Fruit fly (Drosophila melanogaster) whole organism, embryonic: Measurements from ENCODE around the gene AspRS-m.
A peak's percentile ranks its signal among the peaks of the same experiment; 100 is the strongest.

Experiments
- Bdp1 ChIP-seq: fragments of 200-800 bp; sonication (Bioruptor generic); optimal IDR thresholded peaks from 3 replicates; lab custom pipeline; 2016; ENCODE audit warnings: missing biosample characterization, missing genetic modification characterization
- CG10147 ChIP-seq: fragments of 200-800 bp; sonication (Bioruptor generic); optimal IDR thresholded peaks from 2 replicates; lab custom pipeline; 2019; ENCODE audit warnings: missing biosample characterization, mild to moderate bottlenecking, missing genetic modification characterization, moderate library complexity
- CG1024 ChIP-seq: fragments of 200-800 bp; sonication (Bioruptor generic); IDR thresholded peaks from 2 replicates; pipeline ENCODE4 v1.3.6; 2022; ENCODE audit warnings: missing biosample characterization, missing genetic modification characterization
- CG11723 ChIP-seq: fragments of 200-800 bp; sonication (Bioruptor generic); optimal IDR thresholded peaks from 2 replicates; lab custom pipeline; 2017; ENCODE audit warnings: missing biosample characterization, mild to moderate bottlenecking, missing genetic modification characterization
- CG12744 ChIP-seq: fragments of 200-800 bp; sonication (Bioruptor generic); optimal IDR thresholded peaks from 2 replicates; lab custom pipeline; 2016; ENCODE audit warnings: missing biosample characterization, missing genetic modification characterization
- CG14667 ChIP-seq: fragments of 200-800 bp; sonication (Bioruptor generic); IDR thresholded peaks from 2 replicates; pipeline ENCODE4 v1.3.6; 2022; ENCODE audit warnings: missing biosample characterization, missing genetic modification characterization
- CG14860 ChIP-seq: fragments of 200-800 bp; sonication (Bioruptor generic); IDR thresholded peaks from 3 replicates; pipeline ENCODE4 v1.3.6; 2022; ENCODE audit warnings: missing biosample characterization, missing genetic modification characterization; ENCODE audit not compliant: partially characterized antibody
- CG15479 ChIP-seq: fragments of 200-800 bp; sonication (Bioruptor generic); optimal IDR thresholded peaks from 3 replicates; lab custom pipeline; 2019; ENCODE audit warnings: missing biosample characterization, mild to moderate bottlenecking, missing genetic modification characterization, moderate library complexity
- CG15601 ChIP-seq: fragments of 200-800 bp; sonication (Bioruptor generic); optimal IDR thresholded peaks from 3 replicates; lab custom pipeline; 2019; ENCODE audit warnings: missing biosample characterization, mild to moderate bottlenecking, missing genetic modification characterization, moderate library complexity
- CG1647 ChIP-seq: fragments of 200-800 bp; sonication (Bioruptor generic); optimal IDR thresholded peaks from 3 replicates; lab custom pipeline; 2016; ENCODE audit warnings: missing biosample characterization, missing genetic modification characterization
- CG17385 ChIP-seq: fragments of 200-800 bp; sonication (Bioruptor generic); optimal IDR thresholded peaks from 3 replicates; lab custom pipeline; 2018; ENCODE audit warnings: missing biosample characterization, mild to moderate bottlenecking, missing genetic modification characterization
- CG1792 ChIP-seq: fragments of 200-800 bp; sonication (Bioruptor generic); optimal IDR thresholded peaks from 2 replicates; lab custom pipeline; 2016; ENCODE audit warnings: missing biosample characterization, missing genetic modification characterization
- CG31441 ChIP-seq: fragments of 200-800 bp; sonication (Bioruptor generic); IDR thresholded peaks from 2 replicates; pipeline ENCODE4 v1.3.6; 2022; ENCODE audit warnings: missing biosample characterization, missing genetic modification characterization
- CG32767 ChIP-seq: fragments of 200-800 bp; sonication (Bioruptor generic); IDR thresholded peaks from 2 replicates; pipeline ENCODE4 v1.3.6; 2022; ENCODE audit warnings: missing biosample characterization, missing genetic modification characterization
- CG3995 ChIP-seq: fragments of 200-800 bp; sonication (Bioruptor generic); optimal IDR thresholded peaks from 3 replicates; lab custom pipeline; 2016; ENCODE audit warnings: missing biosample characterization, missing genetic modification characterization
- CG6765 ChIP-seq: fragments of 200-800 bp; sonication (Bioruptor generic); optimal IDR thresholded peaks from 3 replicates; lab custom pipeline; 2017; ENCODE audit warnings: missing biosample characterization, mild to moderate bottlenecking, missing genetic modification characterization
- CG8290 ChIP-seq, 3 experiments: fragments of 200-800 bp; sonication (Bioruptor generic); optimal IDR thresholded peaks; 2 replicates each; lab custom pipeline; 2016 to 2019; ENCODE audit warnings: missing biosample characterization in 3 of 3, missing genetic modification characterization in 3 of 3, mild to moderate bottlenecking in 2 of 3, moderate library complexity in 1 of 3
- CG9876 ChIP-seq: fragments of 200-800 bp; sonication (Bioruptor generic); optimal IDR thresholded peaks from 2 replicates; lab custom pipeline; 2016; ENCODE audit warnings: missing biosample characterization, missing genetic modification characterization
- CoRest ChIP-seq: fragments of 200-800 bp; sonication (Bioruptor generic); optimal IDR thresholded peaks from 3 replicates; lab custom pipeline; 2018; ENCODE audit warnings: missing biosample characterization, mild to moderate bottlenecking, missing genetic modification characterization, moderate library complexity
- Doc2 ChIP-seq: fragments of 200-800 bp; sonication (Bioruptor generic); IDR thresholded peaks from 2 replicates; pipeline ENCODE4 v1.3.6; 2022; ENCODE audit warnings: missing biosample characterization, missing genetic modification characterization
- Dp ChIP-seq: fragments of 200-800 bp; sonication (Bioruptor generic); optimal IDR thresholded peaks from 2 replicates; lab custom pipeline; 2018; ENCODE audit warnings: missing biosample characterization, mild to moderate bottlenecking, missing genetic modification characterization, moderate library complexity
- Eip74EF ChIP-seq, 2 experiments: fragments of 200-800 bp in 1 of 2; fragments of >200 bp in 1 of 2; sonication (Bioruptor generic) in 1 of 2; optimal IDR thresholded peaks; 2 replicates each; lab custom pipeline; 2017 to 2019; ENCODE audit warnings: missing biosample characterization in 2 of 2, missing genetic modification characterization in 2 of 2, mild to moderate bottlenecking in 1 of 2, moderate library complexity in 1 of 2
- Elba2 ChIP-seq: fragments of 200-800 bp; sonication (Bioruptor generic); optimal IDR thresholded peaks from 3 replicates; lab custom pipeline; 2016; ENCODE audit warnings: missing biosample characterization, missing genetic modification characterization
- Fer1 ChIP-seq: fragments of 200-800 bp; sonication (Bioruptor generic); optimal IDR thresholded peaks from 2 replicates; lab custom pipeline; 2017; ENCODE audit warnings: missing biosample characterization, mild to moderate bottlenecking, missing genetic modification characterization
- GATAe ChIP-seq: fragments of 200-800 bp; sonication (Bioruptor generic); conservative IDR thresholded peaks from 2 replicates; pipeline ENCODE4 v1.3.6; 2022; ENCODE audit warnings: missing biosample characterization, missing genetic modification characterization
- Gug ChIP-seq: fragments of 200-800 bp; sonication (Bioruptor generic); IDR thresholded peaks from 4 replicates; pipeline ENCODE4 v1.3.6; 2022; ENCODE audit warnings: missing biosample characterization, missing genetic modification characterization
- Hr78 ChIP-seq, 2 experiments: fragments of 200-800 bp in 1 of 2; fragments of >200 bp in 1 of 2; sonication (Bioruptor generic) in 1 of 2; optimal IDR thresholded peaks; 2 replicates each; lab custom pipeline; 2017 to 2019; ENCODE audit warnings: missing biosample characterization in 2 of 2, missing genetic modification characterization in 2 of 2, mild to moderate bottlenecking in 1 of 2, moderate library complexity in 1 of 2
- Nf-YC ChIP-seq: fragments of 200-800 bp; optimal IDR thresholded peaks from 3 replicates; lab custom pipeline; 2019; ENCODE audit warnings: missing biosample characterization, mild to moderate bottlenecking, missing genetic modification characterization, moderate library complexity
- bbx ChIP-seq: fragments of 200-800 bp; sonication (Bioruptor generic); IDR thresholded peaks from 2 replicates; pipeline ENCODE4 v1.3.6; 2022; ENCODE audit warnings: missing biosample characterization, missing genetic modification characterization; ENCODE audit not compliant: partially characterized antibody
- bcd ChIP-seq: fragments of 200-800 bp; sonication (Bioruptor generic); optimal IDR thresholded peaks from 2 replicates; lab custom pipeline; 2017; ENCODE audit warnings: missing biosample characterization, mild to moderate bottlenecking, missing genetic modification characterization
- bowl ChIP-seq: fragments of 200-800 bp; sonication (Bioruptor generic); IDR thresholded peaks from 2 replicates; pipeline ENCODE4 v1.3.6; 2022; ENCODE audit warnings: missing biosample characterization, missing genetic modification characterization
- da ChIP-seq: fragments of 200-800 bp; sonication (Bioruptor generic); optimal IDR thresholded peaks from 2 replicates; lab custom pipeline; 2016; ENCODE audit warnings: missing biosample characterization, missing genetic modification characterization
- disco-r ChIP-seq: fragments of 200-800 bp; sonication (Bioruptor generic); optimal IDR thresholded peaks from 2 replicates; lab custom pipeline; 2016; ENCODE audit warnings: missing biosample characterization, missing genetic modification characterization
- dmrt99B ChIP-seq: fragments of 200-800 bp; sonication (Bioruptor generic); optimal IDR thresholded peaks from 2 replicates; lab custom pipeline; 2018; ENCODE audit warnings: missing biosample characterization, mild to moderate bottlenecking, missing genetic modification characterization, moderate library complexity
- dysf ChIP-seq: fragments of 200-800 bp; sonication (Bioruptor generic); IDR thresholded peaks from 3 replicates; pipeline ENCODE4 v1.3.6; 2022; ENCODE audit warnings: missing biosample characterization, missing genetic modification characterization
- emc ChIP-seq: fragments of 200-800 bp; sonication (Bioruptor generic); optimal IDR thresholded peaks from 2 replicates; lab custom pipeline; 2016; ENCODE audit warnings: missing biosample characterization, missing genetic modification characterization
- fd102C ChIP-seq: fragments of 200-800 bp; sonication (Bioruptor generic); optimal IDR thresholded peaks from 2 replicates; lab custom pipeline; 2018; ENCODE audit warnings: missing biosample characterization, mild to moderate bottlenecking, missing genetic modification characterization, moderate library complexity
- fd3F ChIP-seq: fragments of 200-800 bp; sonication (Bioruptor generic); optimal IDR thresholded peaks from 2 replicates; lab custom pipeline; 2018; ENCODE audit warnings: missing biosample characterization, mild to moderate bottlenecking, missing genetic modification characterization, moderate library complexity
- jumu ChIP-seq: fragments of 200-800 bp; sonication (Bioruptor generic); optimal IDR thresholded peaks from 3 replicates; lab custom pipeline; 2016; ENCODE audit warnings: missing biosample characterization, missing genetic modification characterization
- ken ChIP-seq: fragments of 200-800 bp; sonication (Bioruptor generic); IDR thresholded peaks from 3 replicates; pipeline ENCODE4 v1.3.6; 2022; ENCODE audit warnings: missing biosample characterization, missing genetic modification characterization
- knrl ChIP-seq: fragments of 200-800 bp; sonication (Bioruptor generic); IDR thresholded peaks from 3 replicates; pipeline ENCODE4 v1.3.6; 2022; ENCODE audit warnings: missing biosample characterization, missing genetic modification characterization; ENCODE audit not compliant: partially characterized antibody
- lmd ChIP-seq: fragments of 200-800 bp; sonication (Bioruptor generic); IDR thresholded peaks from 2 replicates; pipeline ENCODE4 v1.3.6; 2022; ENCODE audit warnings: missing biosample characterization, missing genetic modification characterization
- luna ChIP-seq: fragments of 200-800 bp; sonication (Bioruptor generic); optimal IDR thresholded peaks from 2 replicates; lab custom pipeline; 2016; ENCODE audit warnings: missing biosample characterization, missing genetic modification characterization
- nom ChIP-seq: fragments of 200-800 bp; sonication (Bioruptor generic); optimal IDR thresholded peaks from 2 replicates; lab custom pipeline; 2017; ENCODE audit warnings: missing biosample characterization, missing genetic modification characterization, mild to moderate bottlenecking, moderate library complexity, missing genetic modification reagents
- pita ChIP-seq: fragments of 200-800 bp; sonication (Bioruptor generic); optimal IDR thresholded peaks from 2 replicates; lab custom pipeline; 2017; ENCODE audit warnings: missing biosample characterization, mild to moderate bottlenecking, missing genetic modification characterization
- psq ChIP-seq: fragments of 200-800 bp; sonication (Bioruptor generic); optimal IDR thresholded peaks from 2 replicates; lab custom pipeline; 2017; ENCODE audit warnings: missing biosample characterization, missing genetic modification characterization
- sqz ChIP-seq: fragments of 200-800 bp; sonication (Bioruptor generic); optimal IDR thresholded peaks from 3 replicates; lab custom pipeline; 2018; ENCODE audit warnings: missing biosample characterization, mild to moderate bottlenecking, missing genetic modification characterization
- stwl ChIP-seq: fragments of 200-800 bp; sonication (Bioruptor generic); optimal IDR thresholded peaks from 3 replicates; lab custom pipeline; 2018; ENCODE audit warnings: missing biosample characterization, mild to moderate bottlenecking, missing genetic modification characterization, moderate library complexity
- tio ChIP-seq: fragments of 200-800 bp; sonication (Bioruptor generic); optimal IDR thresholded peaks from 2 replicates; lab custom pipeline; 2017; ENCODE audit warnings: missing biosample characterization, missing genetic modification characterization, inconsistent platforms
- vnd ChIP-seq: fragments of 200-800 bp; sonication (Bioruptor generic); IDR thresholded peaks from 3 replicates; pipeline ENCODE4 v1.3.6; 2022; ENCODE audit warnings: missing biosample characterization, missing genetic modification characterization; ENCODE audit not compliant: partially characterized antibody
- wor ChIP-seq: fragments of 200-800 bp; sonication (Bioruptor generic); IDR thresholded peaks from 2 replicates; pipeline ENCODE4 v1.3.6; 2022; ENCODE audit warnings: missing biosample characterization, missing genetic modification characterization

Gene AspRS-m

DNA sequence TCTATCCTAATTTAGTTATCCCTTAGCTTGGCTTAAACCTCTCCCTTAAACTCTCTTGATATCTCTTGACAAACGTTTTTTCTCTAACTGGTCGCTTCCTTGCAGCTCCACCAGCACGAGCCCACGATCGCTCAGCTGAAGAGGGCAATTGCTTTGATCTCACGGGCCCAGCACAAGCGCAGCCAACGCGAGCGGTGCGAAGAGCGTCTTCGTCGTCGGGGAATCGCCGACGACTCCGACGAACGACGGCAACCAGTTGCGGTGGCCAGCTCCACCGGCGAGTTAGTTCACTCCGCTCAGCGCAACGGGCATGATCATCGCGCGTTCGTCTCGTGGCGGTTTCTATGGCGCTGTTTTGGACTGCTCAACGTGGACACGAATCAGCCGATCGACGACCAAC, 54.1 kb downstream of the AspRS-m start (continued):
- TF ChIP-seq da (GFP tag; lab: Kevin White, UChicago): no peak
- no peak for TF ChIP-seq CG15479
- no peak for TF ChIP-seq CG11723 (GFP tag; lab: Kevin White, UChicago)
- TF ChIP-seq CG8290 (GFP tag; optimal IDR thresholded peaks at IDR 0.05; lab: Kevin White, UChicago): no peak
- TF ChIP-seq CG8290 (tag; optimal IDR thresholded peaks at IDR 0.05; lab: Kevin White, UChicago): peak in 1 of 2 experiments; percentile 64
- TF ChIP-seq fd102C: no peak
- TF ChIP-seq CG10147 (GFP tag; lab: Kevin White, UChicago): no peak
- no peak for TF ChIP-seq knrl (GFP tag; lab: Robert Waterston, UW)
- TF ChIP-seq Elba2 (GFP tag; lab: Kevin White, UChicago): no peak
- no peak for TF ChIP-seq CG12744 (GFP tag; lab: Kevin White, UChicago)
- TF ChIP-seq disco-r (GFP tag; lab: Kevin White, UChicago): no peak
- no peak for TF ChIP-seq CG32767 (GFP tag; lab: Robert Waterston, UW)
- TF ChIP-seq CG31441: no peak
- no peak for TF ChIP-seq CG1647
- peak; percentile 42 for TF ChIP-seq Fer1 (GFP tag; lab: Kevin White, UChicago)
- TF ChIP-seq ken (GFP tag; lab: Robert Waterston, UW): peak; percentile 47; the same call in 1 of the 3 replicates
- TF ChIP-seq CG6765 (GFP tag; lab: Kevin White, UChicago): peak; percentile 18
- no peak for TF ChIP-seq jumu (GFP tag; lab: Kevin White, UChicago)
- TF ChIP-seq Gug (GFP tag; lab: Robert Waterston, UW): no peak
- TF ChIP-seq Dp (GFP tag; lab: Kevin White, UChicago): no peak
- no peak for TF ChIP-seq wor (GFP tag; lab: Robert Waterston, UW)
- TF ChIP-seq psq (GFP tag; lab: Kevin White, UChicago): no peak
- no peak for TF ChIP-seq dmrt99B (tag; lab: Kevin White, UChicago)
- TF ChIP-seq CG14667 (GFP tag; lab: Robert Waterston, UW): no peak
- no peak for TF ChIP-seq CG1792 (GFP tag; lab: Kevin White, UChicago)
- TF ChIP-seq luna (GFP tag; lab: Kevin White, UChicago): no peak
- TF ChIP-seq bowl: no peak
- TF ChIP-seq bcd (GFP tag; lab: Kevin White, UChicago): no peak
- no peak for TF ChIP-seq CG17385 (GFP tag; lab: Kevin White, UChicago)
- TF ChIP-seq Nf-YC (tag; lab: Kevin White, UChicago): peak; percentile 30
- no peak for TF ChIP-seq Doc2 (GFP tag; lab: Robert Waterston, UW)
- peak; percentile 47; the same call in 1 of the 2 replicates for TF ChIP-seq bbx (GFP tag; lab: Robert Waterston, UW)
- TF ChIP-seq CG15601 (tag; lab: Kevin White, UChicago): no peak
- no peak for TF ChIP-seq pita
- no peak for TF ChIP-seq nom (GFP tag; lab: Kevin White, UChicago)
- TF ChIP-seq lmd (GFP tag; lab: Robert Waterston, UW): no peak
- TF ChIP-seq fd3F (GFP tag; lab: Kevin White, UChicago): no peak
- TF ChIP-seq tio (GFP tag; lab: Kevin White, UChicago): no peak
- no peak for TF ChIP-seq emc (GFP tag; lab: Kevin White, UChicago)
- no peak for TF ChIP-seq stwl (tag; lab: Kevin White, UChicago)
- no peak for TF ChIP-seq Eip74EF (GFP tag; optimal IDR thresholded peaks at IDR 0.05; lab: Kevin White, UChicago)
- no peak for TF ChIP-seq CoRest (tag; lab: Kevin White, UChicago)
- TF ChIP-seq CG9876 (GFP tag; lab: Kevin White, UChicago): no peak
- TF ChIP-seq Bdp1 (GFP tag; lab: Kevin White, UChicago): no peak
- no peak for TF ChIP-seq CG3995 (GFP tag; lab: Kevin White, UChicago)
- no peak for TF ChIP-seq CG14860
- no peak for TF ChIP-seq CG1024 (GFP tag; lab: Robert Waterston, UW)
- TF ChIP-seq Hr78 (GFP tag; optimal IDR thresholded peaks at IDR 0.05; lab: Kevin White, UChicago): no peak
- TF ChIP-seq sqz (GFP tag; lab: Kevin White, UChicago): no peak
- no peak for TF ChIP-seq GATAe (GFP tag; lab: Robert Waterston, UW)
- no peak for TF ChIP-seq dysf (GFP tag; lab: Robert Waterston, UW)
- TF ChIP-seq vnd: no peak
